Fruit fly (Drosophila melanogaster) whole organism, embryonic: ENCODE data around the gene Nle.

Experiments used
- Aef1 ChIP-seq: fragments of 200-800 bp; sonication (Bioruptor generic); IDR thresholded peaks from 3 replicates; pipeline ENCODE4 v1.3.6; 2022; ENCODE audit warnings: missing biosample characterization, missing genetic modification characterization
- Blimp-1 ChIP-seq: fragments of 200-800 bp; sonication (Bioruptor generic); optimal IDR thresholded peaks from 3 replicates; lab custom pipeline; 2018; ENCODE audit warnings: missing biosample characterization, missing genetic modification characterization, mild to moderate bottlenecking, moderate library complexity, missing genetic modification reagents
- CG10147 ChIP-seq: fragments of 200-800 bp; sonication (Bioruptor generic); optimal IDR thresholded peaks from 2 replicates; lab custom pipeline; 2019; ENCODE audit warnings: missing biosample characterization, mild to moderate bottlenecking, missing genetic modification characterization, moderate library complexity
- CG10267 ChIP-seq: fragments of 200-800 bp; sonication (Bioruptor generic); optimal IDR thresholded peaks from 2 replicates; lab custom pipeline; 2018; ENCODE audit warnings: missing biosample characterization, mild to moderate bottlenecking, missing genetic modification characterization, moderate library complexity
- CG10274 ChIP-seq: fragments of 200-800 bp; sonication (Bioruptor generic); optimal IDR thresholded peaks from 3 replicates; lab custom pipeline; 2017; ENCODE audit warnings: missing biosample characterization, mild to moderate bottlenecking, missing genetic modification characterization
- CG10366 ChIP-seq: fragments of 200-800 bp; sonication (Bioruptor generic); IDR thresholded peaks from 2 replicates; pipeline ENCODE4 v1.3.6; 2022; ENCODE audit warnings: missing biosample characterization, missing genetic modification characterization
- CG10654 ChIP-seq: fragments of 200-800 bp; sonication (Bioruptor generic); optimal IDR thresholded peaks from 2 replicates; lab custom pipeline; 2016; ENCODE audit warnings: missing biosample characterization, missing genetic modification characterization
- CG11456 ChIP-seq: fragments of 200-800 bp; sonication (Bioruptor generic); IDR thresholded peaks from 3 replicates; pipeline ENCODE4 v1.3.6; 2022; ENCODE audit warnings: missing biosample characterization, missing genetic modification characterization
- CG12219 ChIP-seq: fragments of 200-800 bp; sonication (Bioruptor generic); optimal IDR thresholded peaks from 3 replicates; lab custom pipeline; 2018; ENCODE audit warnings: missing biosample characterization, mild to moderate bottlenecking, missing genetic modification characterization
- CG13624 ChIP-seq: fragments of 200-800 bp; sonication (Bioruptor generic); optimal IDR thresholded peaks from 2 replicates; lab custom pipeline; 2016; ENCODE audit warnings: missing biosample characterization, missing genetic modification characterization
- CG14710 ChIP-seq: fragments of 200-800 bp; sonication (Bioruptor generic); optimal IDR thresholded peaks from 3 replicates; lab custom pipeline; 2019; ENCODE audit warnings: missing biosample characterization, mild to moderate bottlenecking, missing genetic modification characterization, moderate library complexity
- CG1529 ChIP-seq: fragments of 200-800 bp; sonication (Bioruptor generic); optimal IDR thresholded peaks from 3 replicates; lab custom pipeline; 2018; ENCODE audit warnings: missing biosample characterization, missing genetic modification characterization
- CG17912 ChIP-seq: fragments of 200-800 bp; sonication (Bioruptor generic); optimal IDR thresholded peaks from 2 replicates; lab custom pipeline; 2018; ENCODE audit warnings: missing biosample characterization, mild to moderate bottlenecking, missing genetic modification characterization
- CG2129 ChIP-seq: fragments of 200-800 bp; sonication (Bioruptor generic); IDR thresholded peaks from 2 replicates; pipeline ENCODE4 v1.3.6; 2022; ENCODE audit warnings: missing biosample characterization, missing genetic modification characterization; ENCODE audit not compliant: partially characterized antibody
- CG31441 ChIP-seq: fragments of 200-800 bp; sonication (Bioruptor generic); IDR thresholded peaks from 2 replicates; pipeline ENCODE4 v1.3.6; 2022; ENCODE audit warnings: missing biosample characterization, missing genetic modification characterization
- CG32772 ChIP-seq: fragments of 200-800 bp; sonication (Bioruptor generic); IDR thresholded peaks from 2 replicates; pipeline ENCODE4 v1.3.6; 2022; ENCODE audit warnings: missing biosample characterization, missing genetic modification characterization
- CG3726 ChIP-seq: fragments of 200-800 bp; sonication (Bioruptor generic); IDR thresholded peaks from 3 replicates; pipeline ENCODE4, ENCODE4 v1.3.6; 2022; ENCODE audit warnings: missing biosample characterization, missing genetic modification characterization
- CG5953 ChIP-seq: fragments of 200-800 bp; sonication (Bioruptor generic); IDR thresholded peaks from 2 replicates; pipeline ENCODE4 v1.3.6; 2022; ENCODE audit warnings: missing biosample characterization, missing genetic modification characterization
- CG6791 ChIP-seq: fragments of 200-800 bp; sonication (Bioruptor generic); IDR thresholded peaks from 3 replicates; pipeline ENCODE4 v1.3.6; 2022; ENCODE audit warnings: missing biosample characterization, missing genetic modification characterization; ENCODE audit not compliant: partially characterized antibody
- CG7556 ChIP-seq: fragments of 200-800 bp; sonication (Bioruptor generic); optimal IDR thresholded peaks from 2 replicates; lab custom pipeline; 2017; ENCODE audit warnings: missing biosample characterization, mild to moderate bottlenecking, missing genetic modification characterization
- CG8388 ChIP-seq: fragments of 200-800 bp; sonication (Bioruptor generic); optimal IDR thresholded peaks from 2 replicates; lab custom pipeline; 2019; ENCODE audit warnings: missing biosample characterization, mild to moderate bottlenecking, missing genetic modification characterization, moderate library complexity
- CG8478 ChIP-seq: fragments of >200 bp; optimal IDR thresholded peaks from 2 replicates; lab custom pipeline; 2018
- CG8924 ChIP-seq: fragments of 200-800 bp; optimal IDR thresholded peaks from 3 replicates; lab custom pipeline; 2019; ENCODE audit warnings: missing biosample characterization, mild to moderate bottlenecking, missing genetic modification characterization, moderate library complexity
- CG9215 ChIP-seq: fragments of 200-800 bp; sonication (Bioruptor generic); IDR thresholded peaks from 2 replicates; pipeline ENCODE4 v1.3.6; 2022; ENCODE audit warnings: missing biosample characterization, missing genetic modification characterization
- CG9437 ChIP-seq: fragments of 200-800 bp; sonication (Bioruptor generic); optimal IDR thresholded peaks from 2 replicates; lab custom pipeline; 2018; ENCODE audit warnings: missing biosample characterization, mild to moderate bottlenecking, missing genetic modification characterization
- Dad ChIP-seq: fragments of 200-800 bp; sonication (Bioruptor generic); optimal IDR thresholded peaks from 3 replicates; lab custom pipeline; 2016; ENCODE audit warnings: missing biosample characterization, missing genetic modification characterization
- Deaf1 ChIP-seq: fragments of 200-800 bp; optimal IDR thresholded peaks from 3 replicates; lab custom pipeline; 2019; ENCODE audit warnings: missing biosample characterization, mild to moderate bottlenecking, missing genetic modification characterization, moderate library complexity
- Dip3 ChIP-seq: fragments of 200-800 bp; sonication (Bioruptor generic); optimal IDR thresholded peaks from 3 replicates; lab custom pipeline; 2016; ENCODE audit warnings: missing biosample characterization, missing genetic modification characterization
- E2f1 ChIP-seq: fragments of 200-800 bp; sonication (Bioruptor generic); IDR thresholded peaks from 2 replicates; pipeline ENCODE4 v1.3.6; 2022; ENCODE audit warnings: missing biosample characterization, missing genetic modification characterization
- HLH3B ChIP-seq: fragments of 200-800 bp; sonication (Bioruptor generic); IDR thresholded peaks from 2 replicates; pipeline ENCODE4 v1.3.6; 2022; ENCODE audit warnings: missing biosample characterization, missing genetic modification characterization
- Hr51 ChIP-seq, 2 experiments: fragments of 200-800 bp; sonication (Bioruptor generic); optimal IDR thresholded peaks; 2 replicates in 1 of 2; 3 replicates in 1 of 2; lab custom pipeline; 2016 to 2018; ENCODE audit warnings: missing biosample characterization in 2 of 2, missing genetic modification characterization in 2 of 2, mild to moderate bottlenecking in 1 of 2, moderate library complexity in 1 of 2
- Hsf ChIP-seq: fragments of 200-800 bp; sonication (Bioruptor generic); optimal IDR thresholded peaks from 3 replicates; lab custom pipeline; 2016; ENCODE audit warnings: missing biosample characterization, missing genetic modification characterization
- Mrtf ChIP-seq: fragments of 200-800 bp; sonication (Bioruptor generic); IDR thresholded peaks from 3 replicates; pipeline ENCODE4 v1.3.6; 2022; ENCODE audit warnings: missing biosample characterization, missing genetic modification characterization
- Oli ChIP-seq: fragments of 200-800 bp; sonication (Bioruptor generic); optimal IDR thresholded peaks from 2 replicates; lab custom pipeline; 2018; ENCODE audit warnings: missing biosample characterization, mild to moderate bottlenecking, missing genetic modification characterization, moderate library complexity
- Opbp ChIP-seq: fragments of 200-800 bp; sonication (Bioruptor generic); IDR thresholded peaks from 3 replicates; pipeline ENCODE4 v1.3.6; 2022; ENCODE audit warnings: missing biosample characterization, missing genetic modification characterization; ENCODE audit not compliant: partially characterized antibody
- Rx ChIP-seq: fragments of 200-800 bp; sonication (Bioruptor generic); IDR thresholded peaks from 2 replicates; pipeline ENCODE4 v1.3.6; 2022; ENCODE audit warnings: missing biosample characterization, missing genetic modification characterization
- Xbp1 ChIP-seq: fragments of 200-800 bp; sonication (Bioruptor generic); optimal IDR thresholded peaks from 3 replicates; lab custom pipeline; 2016; ENCODE audit warnings: missing biosample characterization, mild to moderate bottlenecking, missing genetic modification characterization
- ara ChIP-seq: fragments of 200-800 bp; sonication (Bioruptor generic); IDR thresholded peaks from 2 replicates; pipeline ENCODE4 v1.3.6; 2022; ENCODE audit warnings: missing biosample characterization, missing genetic modification characterization
- chif ChIP-seq, 2 experiments: fragments of 200-800 bp; sonication (Bioruptor generic); optimal IDR thresholded peaks; 3 replicates each; lab custom pipeline; 2016; ENCODE audit warnings: missing biosample characterization in 2 of 2, missing genetic modification characterization in 2 of 2
- chinmo ChIP-seq: fragments of 200-800 bp; sonication (Bioruptor generic); IDR thresholded peaks from 4 replicates; pipeline ENCODE4 v1.3.6; 2022; ENCODE audit warnings: missing biosample characterization, missing genetic modification characterization; ENCODE audit not compliant: partially characterized antibody
- exex ChIP-seq: fragments of 200-800 bp; sonication (Bioruptor generic); optimal IDR thresholded peaks from 4 replicates; lab custom pipeline; 2018; ENCODE audit warnings: missing biosample characterization, mild to moderate bottlenecking, missing genetic modification characterization, moderate library complexity
- fd102C ChIP-seq: fragments of 200-800 bp; sonication (Bioruptor generic); optimal IDR thresholded peaks from 2 replicates; lab custom pipeline; 2018; ENCODE audit warnings: missing biosample characterization, mild to moderate bottlenecking, missing genetic modification characterization, moderate library complexity
- hbn ChIP-seq: fragments of 200-800 bp; sonication (Bioruptor generic); IDR thresholded peaks from 2 replicates; pipeline ENCODE4 v1.3.6; 2022; ENCODE audit warnings: missing biosample characterization, missing genetic modification characterization; ENCODE audit not compliant: partially characterized antibody
- nau ChIP-seq: fragments of 200-800 bp; sonication (Bioruptor generic); optimal IDR thresholded peaks from 3 replicates; lab custom pipeline; 2017; ENCODE audit warnings: missing biosample characterization, mild to moderate bottlenecking, missing genetic modification characterization, missing genetic modification reagents
- pho ChIP-seq: fragments of 200-800 bp; sonication (Bioruptor generic); optimal IDR thresholded peaks from 2 replicates; lab custom pipeline; 2016; ENCODE audit warnings: missing biosample characterization, missing genetic modification characterization
- pum ChIP-seq: fragments of 200-800 bp; sonication (Bioruptor generic); optimal IDR thresholded peaks from 2 replicates; lab custom pipeline; 2016; ENCODE audit warnings: missing biosample characterization, missing genetic modification characterization
- sr ChIP-seq: fragments of 200-800 bp; sonication (Bioruptor generic); IDR thresholded peaks from 3 replicates; pipeline ENCODE4 v1.3.6; 2022; ENCODE audit warnings: missing biosample characterization, missing genetic modification characterization
- stc ChIP-seq: fragments of 200-800 bp; sonication (Bioruptor generic); IDR thresholded peaks from 2 replicates; pipeline ENCODE4 v1.3.6; 2022; ENCODE audit warnings: missing biosample characterization, missing genetic modification characterization
- tin ChIP-seq: fragments of 200-800 bp; sonication (Bioruptor generic); optimal IDR thresholded peaks from 3 replicates; lab custom pipeline; 2016; ENCODE audit warnings: missing biosample characterization, missing genetic modification characterization
- zen2 ChIP-seq: fragments of 200-800 bp; sonication (Bioruptor generic); IDR thresholded peaks from 3 replicates; pipeline ENCODE4 v1.3.6; 2022; ENCODE audit warnings: missing biosample characterization, missing genetic modification characterization; ENCODE audit not compliant: partially characterized antibody

Gene Nle

DNA sequence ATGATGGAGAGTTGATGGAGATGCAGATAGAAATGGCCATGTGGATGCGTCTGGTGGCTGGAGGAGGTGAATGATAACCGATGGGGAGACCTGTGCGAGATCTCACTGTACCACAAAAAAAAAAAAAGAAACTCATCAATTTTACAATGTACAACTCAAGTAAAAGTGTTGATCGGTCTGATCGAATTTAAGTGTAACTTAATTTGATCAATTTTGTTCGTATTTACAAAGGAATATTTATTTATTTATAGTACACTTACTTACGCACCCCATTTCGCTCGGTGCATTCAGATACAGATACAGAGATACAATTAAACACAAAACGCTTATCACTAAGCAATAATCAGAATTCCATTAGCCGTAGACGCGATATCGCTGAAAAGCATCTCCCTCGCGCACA, 45.2 kb downstream of the Nle start (continued):
- no peak for TF ChIP-seq CG8924
- peak; percentile 55 for TF ChIP-seq CG10267
- TF ChIP-seq pum (GFP tag; lab: Kevin White, UChicago) = peak; percentile 45
- TF ChIP-seq CG8388 (GFP tag; lab: Kevin White, UChicago) = peak; percentile 63
- no peak for TF ChIP-seq CG10147 (GFP tag; lab: Kevin White, UChicago)
- TF ChIP-seq CG11456 (GFP tag; lab: Robert Waterston, UW) = no peak
- TF ChIP-seq CG9437 = peak; percentile 32
- TF ChIP-seq sr = 0 out of 3 replicates have a peak, but pooled peaks have one; percentile 8
- peak; percentile 45 for TF ChIP-seq CG14710 (tag; lab: Kevin White, UChicago)
- peak; percentile 46 for TF ChIP-seq CG12219 (GFP tag; lab: Kevin White, UChicago)
- no peak for TF ChIP-seq CG2129
- no peak for TF ChIP-seq hbn (GFP tag; lab: Robert Waterston, UW)
- TF ChIP-seq CG5953 = no peak
- peak; percentile 63 for TF ChIP-seq Blimp-1 (GFP tag; lab: Kevin White, UChicago)
- TF ChIP-seq CG13624 (GFP tag; lab: Kevin White, UChicago) = no peak
- peak; percentile 48; the same call in 1 of the 2 replicates for TF ChIP-seq CG32772 (GFP tag; lab: Robert Waterston, UW)
- no peak for TF ChIP-seq nau (GFP tag; lab: Kevin White, UChicago)
- TF ChIP-seq Rx (GFP tag; lab: Robert Waterston, UW) = no peak
- TF ChIP-seq E2f1 (GFP tag; lab: Robert Waterston, UW) = peak; percentile 52; the same call in 1 of the 2 replicates
- no peak for TF ChIP-seq Deaf1 (tag; lab: Kevin White, UChicago)
- peak in 1 of 2 experiments; percentile 6 for TF ChIP-seq chif (GFP tag; optimal IDR thresholded peaks at IDR 0.05; lab: Kevin White, UChicago)
- TF ChIP-seq exex (tag; lab: Kevin White, UChicago) = no peak
- 0 out of 2 replicates have a peak, but pooled peaks have one; percentile 37 for TF ChIP-seq stc (GFP tag; lab: Robert Waterston, UW)
- TF ChIP-seq fd102C = peak; percentile 34
- TF ChIP-seq Dip3 (GFP tag; lab: Kevin White, UChicago) = no peak
- peak; percentile 5 for TF ChIP-seq CG10654 (GFP tag; lab: Kevin White, UChicago)
- 0 out of 2 replicates have a peak, but pooled peaks have one; percentile 31 for TF ChIP-seq CG9215 (GFP tag; lab: Robert Waterston, UW)
- peak; percentile 48; the same call in 1 of the 2 replicates for TF ChIP-seq HLH3B (GFP tag; lab: Robert Waterston, UW)
- peak in 1 of 2 experiments; percentile 39 for TF ChIP-seq Hr51 (GFP tag; optimal IDR thresholded peaks at IDR 0.05; lab: Kevin White, UChicago)
- peak; percentile 59 for TF ChIP-seq Xbp1 (GFP tag; lab: Kevin White, UChicago)
- no peak for TF ChIP-seq chinmo (GFP tag; lab: Robert Waterston, UW)
- peak; percentile 40; the same call in 1 of the 3 replicates for TF ChIP-seq Mrtf (GFP tag; lab: Robert Waterston, UW)
- no peak for TF ChIP-seq CG17912 (GFP tag; lab: Kevin White, UChicago)
- TF ChIP-seq CG6791 = no peak
- peak; percentile 27 for TF ChIP-seq CG7556 (GFP tag; lab: Kevin White, UChicago)
- TF ChIP-seq CG1529 (GFP tag; lab: Kevin White, UChicago) = peak; percentile 61
- TF ChIP-seq CG10366 = peak; percentile 37; the same call in 1 of the 2 replicates
- peak; percentile 58 for TF ChIP-seq Oli (tag; lab: Kevin White, UChicago)
- no peak; the same call in 2 of the 3 replicates for TF ChIP-seq Aef1 (GFP tag; lab: Robert Waterston, UW)
- peak; percentile 65; the same call in 1 of the 2 replicates for TF ChIP-seq ara (GFP tag; lab: Robert Waterston, UW)
- peak; percentile 42; the same call in 1 of the 3 replicates for TF ChIP-seq CG3726 (GFP tag; lab: Robert Waterston, UW)
- TF ChIP-seq zen2 (GFP tag; lab: Robert Waterston, UW) = no peak
- TF ChIP-seq Hsf (GFP tag; lab: Kevin White, UChicago) = peak; percentile 48
- TF ChIP-seq tin (GFP tag; lab: Kevin White, UChicago) = peak; percentile 38
- no peak for TF ChIP-seq CG8478 (lab: Kevin White, UChicago)
- TF ChIP-seq Opbp = no peak
- no peak for TF ChIP-seq Dad
- peak; percentile 8 for TF ChIP-seq CG10274 (GFP tag; lab: Kevin White, UChicago)
- no peak for TF ChIP-seq pho (GFP tag; lab: Kevin White, UChicago)
- TF ChIP-seq CG31441 (GFP tag; lab: Robert Waterston, UW) = peak; percentile 74
